Fruit fly (Drosophila melanogaster) Kc167 (cell line): ENCODE data around the gene Myo10A.

Experiments used
- Myc ChIP-seq: fragments of >200 bp; optimal IDR thresholded peaks from 2 replicates; lab custom pipeline; 2017; ENCODE audit warnings: missing external identifiers
- Sin3A ChIP-seq: fragments of >200 bp; optimal IDR thresholded peaks from 2 replicates; lab custom pipeline; 2018; ENCODE audit warnings: missing external identifiers
- h ChIP-seq: fragments of >200 bp; optimal IDR thresholded peaks from 3 replicates; lab custom pipeline; 2018; ENCODE audit warnings: missing external identifiers
- insv ChIP-seq: fragments of >200 bp; optimal IDR thresholded peaks from 3 replicates; lab custom pipeline; 2018; ENCODE audit warnings: missing external identifiers
- ttk ChIP-seq: sonication (Bioruptor generic); optimal IDR thresholded peaks from 2 replicates; lab custom pipeline; 2017; ENCODE audit warnings: missing external identifiers

DNA sequence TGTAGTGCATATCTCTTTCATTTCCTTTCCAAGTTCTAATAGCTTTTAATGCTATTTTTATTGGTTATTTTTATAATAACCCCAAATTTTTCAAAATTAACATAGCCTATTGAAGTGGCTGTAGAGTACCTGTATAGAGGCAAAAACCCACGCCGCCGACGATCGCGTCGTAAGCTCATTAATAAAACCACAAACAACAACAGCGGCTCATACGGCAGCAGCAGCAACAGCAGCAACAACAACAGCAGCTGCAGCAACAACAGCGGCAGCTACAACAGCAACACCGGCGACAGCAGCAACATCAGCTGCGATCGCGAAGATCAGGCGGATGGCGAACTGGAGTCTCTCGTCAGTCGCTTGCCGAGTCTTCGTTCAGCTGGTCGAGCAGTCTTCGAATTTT, 3.5 kb upstream of the Myo10A start, which contains the start of gene CG2145:
- no peak for TF ChIP-seq Myc
- TF ChIP-seq ttk (lab: Kevin White, UChicago): no peak
- TF ChIP-seq h (lab: Kevin White, UChicago): no peak
- TF ChIP-seq Sin3A (lab: Kevin White, UChicago): no peak
- TF ChIP-seq insv: no peak
